Worm (Caenorhabditis elegans): Measurements from ENCODE around the gene B0024.3.

The B0024.3 gene

ce11 chrV:10247673-10248239 lies 39.6 kb upstream of the B0024.3 start:
- TF ChIP-seq tbx-2 (tag; optimal IDR thresholded peaks at IDR 0.05) (no peak), gmeb-2 (tag; optimal IDR thresholded peaks at IDR 0.05) (no peak)

ce11 chrV:10248255-10248979 lies 38.9 kb upstream of the B0024.3 start, which contains the start of gene akt-1:
Gene akt-1 (plus strand): TSS chrV:10248905.
- TF ChIP-seq tbx-2 (tag; optimal IDR thresholded peaks at IDR 0.05) (no peak), C08G9.2 (tag; optimal IDR thresholded peaks at IDR 0.05) (no peak), K09A11.1 (tag; optimal IDR thresholded peaks at IDR 0.05; ENCODE audit: insufficient read depth) (no peak), nhr-232 (tag; optimal IDR thresholded peaks at IDR 0.05) (no peak), ceh-9 (tag; optimal IDR thresholded peaks at IDR 0.05) (no peak), ceh-22 (tag; optimal IDR thresholded peaks at IDR 0.05) (no peak), npax-4 (tag; optimal IDR thresholded peaks at IDR 0.05) (no peak), ama-1 (optimal IDR thresholded peaks at IDR 0.05) (no peak), ceh-6 (GFP tag; optimal IDR thresholded peaks at IDR 0.05) (no peak), ceh-48 (tag; optimal IDR thresholded peaks at IDR 0.05) (no peak), eyg-1 (tag; optimal IDR thresholded peaks at IDR 0.05) (no peak), nhr-11 (tag; optimal IDR thresholded peaks at IDR 0.05) (no peak), ceh-14 (tag; optimal IDR thresholded peaks at IDR 0.05) (no peak)

ce11 chrV:10249515-10249914 lies 37.8 kb upstream of the B0024.3 start:
- TF ChIP-seq sox-2 (GFP tag; IDR thresholded peaks at IDR 0.05), result no peak
- TF ChIP-seq elt-2 (tag; optimal IDR thresholded peaks at IDR 0.05), result no peak
- TF ChIP-seq nhr-232 (tag; optimal IDR thresholded peaks at IDR 0.05), result no peak
- TF ChIP-seq Y22D7AL.16 (tag; optimal IDR thresholded peaks at IDR 0.05), result no peak
- TF ChIP-seq ref-2 (tag; optimal IDR thresholded peaks at IDR 0.05), result no peak
- TF ChIP-seq tbx-2 (tag; optimal IDR thresholded peaks at IDR 0.05), result no peak
- TF ChIP-seq nfya-1 (tag; optimal IDR thresholded peaks at IDR 0.05), result no peak
- TF ChIP-seq K02D7.2 (tag; optimal IDR thresholded peaks at IDR 0.05), result no peak
- TF ChIP-seq elt-4 (tag; optimal IDR thresholded peaks at IDR 0.05), result no peak
- no peak for TF ChIP-seq sox-4 (tag; optimal IDR thresholded peaks at IDR 0.05)
- TF ChIP-seq pag-3 (tag; optimal IDR thresholded peaks at IDR 0.05; ENCODE audit: borderline replicate concordance), result no peak
- no peak for TF ChIP-seq ztf-16 (tag; optimal IDR thresholded peaks at IDR 0.05)
- no peak for TF ChIP-seq dmd-4 (tag; optimal IDR thresholded peaks at IDR 0.05; ENCODE audit: borderline replicate concordance)
- TF ChIP-seq F13H6.1 (tag; optimal IDR thresholded peaks at IDR 0.05), result no peak
- no peak for TF ChIP-seq C08G9.2 (tag; optimal IDR thresholded peaks at IDR 0.05)

ce11 chrV:10252682-10253081 lies 34.7 kb upstream of the B0024.3 start:
- no peak for TF ChIP-seq ceh-34 (tag; optimal IDR thresholded peaks at IDR 0.05)
- no peak for TF ChIP-seq zip-5 (tag; optimal IDR thresholded peaks at IDR 0.05)
- no peak for TF ChIP-seq K09A11.1 (tag; optimal IDR thresholded peaks at IDR 0.05; ENCODE audit: insufficient read depth)
- no peak for TF ChIP-seq ztf-16 (tag; optimal IDR thresholded peaks at IDR 0.05)
- TF ChIP-seq F13H6.1 (tag; optimal IDR thresholded peaks at IDR 0.05), result no peak
- TF ChIP-seq dve-1 (tag; optimal IDR thresholded peaks at IDR 0.05), result no peak

ce11 chrV:10255005-10255472 lies 32.3 kb upstream of the B0024.3 start, which contains the start of gene rop-1:
Gene rop-1 (minus strand): TSS chrV:10255055.
- TF ChIP-seq fkh-10 (GFP tag; optimal IDR thresholded peaks at IDR 0.05), result no peak
- no peak for TF ChIP-seq hlh-30 (tag; optimal IDR thresholded peaks at IDR 0.05; ENCODE audit: insufficient read depth)
- TF ChIP-seq pqm-1 (tag; optimal IDR thresholded peaks at IDR 0.05), result no peak
- no peak for TF ChIP-seq nhr-11 (tag; optimal IDR thresholded peaks at IDR 0.05)
- TF ChIP-seq C08G9.2 (tag; optimal IDR thresholded peaks at IDR 0.05), result no peak
- TF ChIP-seq madf-2 (tag; optimal IDR thresholded peaks at IDR 0.05), result no peak

All from whole organism, late embryonic.